Fruit fly (Drosophila melanogaster) whole organism: Measurements from ENCODE around the gene CG9902.

Source experiments
- CG8478 ChIP-seq: fragments of >200 bp; optimal IDR thresholded peaks from 2 replicates; lab custom pipeline; 2018; ENCODE audit warnings: inconsistent platforms
- Dll ChIP-seq: fragments of >200 bp; optimal IDR thresholded peaks from 2 replicates; lab custom pipeline; 2017
- EcR ChIP-seq, 2 experiments: fragments of >200 bp; optimal IDR thresholded peaks; 2 replicates each; lab custom pipeline; 2017; ENCODE audit warnings: missing biosample characterization in 2 of 2, missing genetic modification characterization in 2 of 2, missing genetic modification reagents in 2 of 2
- pan ChIP-seq: fragments of >200 bp; optimal IDR thresholded peaks from 2 replicates; lab custom pipeline; 2017
- psq ChIP-seq: fragments of >200 bp; optimal IDR thresholded peaks from 2 replicates; lab custom pipeline; 2017
- usp ChIP-seq: fragments of >200 bp; optimal IDR thresholded peaks from 2 replicates; lab custom pipeline; 2017; ENCODE audit warnings: missing biosample characterization, missing genetic modification characterization, mixed read lengths

dm6 chrX:16585569-16585968 is 38.2 kb upstream of the CG9902 start:
- TF ChIP-seq EcR (GFP tag; optimal IDR thresholded peaks at IDR 0.05; lab: Kevin White, UChicago), result no peak
- no peak for TF ChIP-seq pan (lab: Kevin White, UChicago)
- TF ChIP-seq psq (lab: Kevin White, UChicago), result no peak
- TF ChIP-seq CG8478 (lab: Kevin White, UChicago), result no peak
- TF ChIP-seq Dll (lab: Kevin White, UChicago), result no peak
- no peak for TF ChIP-seq usp (GFP tag; lab: Kevin White, UChicago)
